Fruit fly (Drosophila melanogaster): Measurements from ENCODE around the gene CG43867.

The CG43867 gene

DNA sequence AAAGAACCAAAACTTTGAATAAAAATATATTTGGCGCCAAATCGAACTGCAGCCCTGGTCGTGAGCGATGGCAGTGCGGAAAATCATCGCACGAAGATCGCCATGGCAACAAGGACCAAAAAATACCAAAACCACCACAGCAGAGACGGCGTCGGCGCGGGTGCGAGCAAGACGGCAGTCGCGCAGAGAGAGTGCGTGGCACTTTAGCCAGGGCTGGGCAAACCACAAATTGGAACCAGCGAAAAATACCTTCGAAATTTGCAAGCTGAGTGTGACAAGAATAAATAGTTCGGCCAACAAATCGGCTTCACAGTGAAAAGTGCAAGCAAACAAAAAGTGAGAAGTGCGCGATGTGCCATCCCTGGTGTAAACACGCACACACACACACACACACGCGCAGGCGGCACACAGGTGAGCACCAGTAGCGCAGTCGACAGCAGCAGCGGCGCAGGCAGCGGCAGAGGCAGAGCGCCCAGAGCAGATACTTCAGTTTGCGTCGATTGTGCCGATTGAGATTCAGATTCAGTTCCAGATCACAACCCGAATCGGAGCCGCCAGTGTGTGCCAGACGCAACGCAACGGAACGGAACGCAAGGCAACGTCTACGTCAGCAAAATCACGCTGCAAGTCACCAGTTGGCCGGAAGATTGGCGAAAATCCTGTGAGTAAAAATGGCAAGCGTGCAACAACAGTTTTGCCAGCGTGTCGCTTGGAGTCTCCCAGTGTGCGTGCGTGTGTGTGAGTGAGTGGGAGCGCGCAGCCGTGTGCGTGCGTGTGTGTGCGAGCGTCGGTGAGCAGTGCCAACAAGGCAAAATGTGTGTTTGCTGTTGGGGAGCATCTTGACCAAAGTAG, 7.5 kb upstream of the CG43867 start, which contains the start of gene TRAM:
TRAM (plus strand) TSS at position 184 of the 852 bp plus-strand sequence.
- TF ChIP-seq Snoo (tag; optimal IDR thresholded peaks at IDR 0.05) = peak; percentile 97
- TF ChIP-seq CG15710 (tag; optimal IDR thresholded peaks at IDR 0.05) = peak; percentile 98
- peak; percentile 100 for TF ChIP-seq fd96Ca (GFP tag; IDR thresholded peaks at IDR 0.05)
- peak; percentile 96 for TF ChIP-seq Pif1B (GFP tag; optimal IDR thresholded peaks at IDR 0.05)
- peak; percentile 99 for TF ChIP-seq Ets98B (GFP tag; IDR thresholded peaks at IDR 0.05)
- TF ChIP-seq CG14655 (GFP tag; optimal IDR thresholded peaks at IDR 0.05) = peak; percentile 99
- TF ChIP-seq CG8159 (tag; optimal IDR thresholded peaks at IDR 0.05) = peak; percentile 95
- peak; percentile 97 for TF ChIP-seq CG10348 (GFP tag; IDR thresholded peaks at IDR 0.05)
- peak; percentile 99 for TF ChIP-seq CG12605 (GFP tag; IDR thresholded peaks at IDR 0.05)
- peak; percentile 43 for TF ChIP-seq EcR (GFP tag; optimal IDR thresholded peaks at IDR 0.05)
- peak; percentile 100 for TF ChIP-seq CG4496 (GFP tag; IDR thresholded peaks at IDR 0.05)
- peak; percentile 96 for TF ChIP-seq CG17806 (tag; optimal IDR thresholded peaks at IDR 0.05)
- TF ChIP-seq CG13204 (GFP tag; optimal IDR thresholded peaks at IDR 0.05) = peak; percentile 95
- peak; percentile 96 for TF ChIP-seq gl (tag; optimal IDR thresholded peaks at IDR 0.05)
- TF ChIP-seq rn (GFP tag; IDR thresholded peaks at IDR 0.05) = peak; percentile 98
- no peak for TF ChIP-seq D1 (tag; optimal IDR thresholded peaks at IDR 0.05)
- peak; percentile 98 for TF ChIP-seq CG8301 (tag; optimal IDR thresholded peaks at IDR 0.05)
- TF ChIP-seq CG32121 (GFP tag; IDR thresholded peaks at IDR 0.05) = peak; percentile 99
- peak; percentile 97 for TF ChIP-seq CG34367 (tag; optimal IDR thresholded peaks at IDR 0.05)
- peak; percentile 95 for TF ChIP-seq CG9948 (tag; optimal IDR thresholded peaks at IDR 0.05)
- peak; percentile 97 for TF ChIP-seq Pif1A (GFP tag; optimal IDR thresholded peaks at IDR 0.05)

DNA sequence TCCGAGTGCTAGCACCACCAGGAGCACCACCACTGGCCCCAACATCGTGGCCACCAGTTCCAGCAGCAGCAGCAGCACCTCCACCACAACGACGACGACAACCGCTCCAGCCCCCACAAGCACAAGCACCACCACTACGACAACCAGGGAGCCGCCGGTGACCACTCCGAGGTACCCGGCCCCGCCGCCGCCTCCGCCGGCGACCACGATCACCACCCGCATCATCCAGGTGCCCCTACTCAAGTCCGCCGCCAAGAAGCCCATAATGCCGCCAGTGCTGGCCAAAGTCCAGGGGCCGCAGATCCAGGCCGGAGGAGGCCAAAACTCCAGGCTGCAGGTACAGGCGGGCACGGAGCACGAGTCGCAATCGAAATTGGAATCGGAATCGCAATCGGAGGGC, 6.2 kb upstream of the CG43867 start:
- no peak for TF ChIP-seq fd96Ca (GFP tag; IDR thresholded peaks at IDR 0.05)
- no peak for TF ChIP-seq Pif1A (GFP tag; optimal IDR thresholded peaks at IDR 0.05)
- no peak for TF ChIP-seq CG17806 (tag; optimal IDR thresholded peaks at IDR 0.05)
- TF ChIP-seq CG10348 (GFP tag; IDR thresholded peaks at IDR 0.05) = no peak
- TF ChIP-seq CG15710 (tag; optimal IDR thresholded peaks at IDR 0.05) = no peak
- TF ChIP-seq CG14655 (GFP tag; optimal IDR thresholded peaks at IDR 0.05) = no peak

DNA sequence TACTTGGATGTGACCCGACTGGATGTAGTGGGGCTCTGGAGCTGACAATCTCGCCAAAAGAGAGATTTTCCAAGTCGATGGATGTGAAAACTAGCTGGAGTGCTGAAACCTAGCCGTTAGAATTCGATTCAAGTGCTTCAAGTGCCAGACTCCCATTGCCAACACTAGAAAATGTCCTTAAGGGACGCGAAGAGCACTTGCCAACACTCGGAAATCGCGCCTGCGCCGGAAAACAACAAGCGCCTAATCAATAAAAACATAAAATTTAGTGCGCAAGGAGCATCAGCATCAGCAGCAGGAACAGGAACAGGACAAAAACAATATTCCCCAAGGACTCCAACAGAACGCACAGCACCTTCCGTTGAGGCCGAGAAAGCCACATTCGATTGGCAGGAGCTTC, 5.1 kb upstream of the CG43867 start:
- TF ChIP-seq Ets98B (GFP tag; IDR thresholded peaks at IDR 0.05) (no peak), gl (tag; optimal IDR thresholded peaks at IDR 0.05) (no peak), CG8301 (tag; optimal IDR thresholded peaks at IDR 0.05) (no peak), CG9948 (tag; optimal IDR thresholded peaks at IDR 0.05) (no peak), fd96Ca (GFP tag; IDR thresholded peaks at IDR 0.05) (no peak), CG4496 (GFP tag; IDR thresholded peaks at IDR 0.05) (no peak), CG15710 (tag; optimal IDR thresholded peaks at IDR 0.05) (no peak), Snoo (tag; optimal IDR thresholded peaks at IDR 0.05) (no peak), CG32121 (GFP tag; IDR thresholded peaks at IDR 0.05) (no peak), CG13204 (GFP tag; optimal IDR thresholded peaks at IDR 0.05) (no peak), Pif1B (GFP tag; optimal IDR thresholded peaks at IDR 0.05) (no peak), rn (GFP tag; IDR thresholded peaks at IDR 0.05) (no peak), CG14655 (GFP tag; optimal IDR thresholded peaks at IDR 0.05) (no peak), CG34367 (tag; optimal IDR thresholded peaks at IDR 0.05) (no peak), D1 (tag; optimal IDR thresholded peaks at IDR 0.05) (no peak), CG12605 (GFP tag; IDR thresholded peaks at IDR 0.05) (no peak)

- TF ChIP-seq rn (GFP tag; IDR thresholded peaks at IDR 0.05) (no peak), Ets98B (GFP tag; IDR thresholded peaks at IDR 0.05) (no peak), CG15710 (tag; optimal IDR thresholded peaks at IDR 0.05) (no peak), CG9948 (tag; optimal IDR thresholded peaks at IDR 0.05) (no peak), Pif1A (GFP tag; optimal IDR thresholded peaks at IDR 0.05) (no peak), CG34367 (tag; optimal IDR thresholded peaks at IDR 0.05) (no peak), CG17806 (tag; optimal IDR thresholded peaks at IDR 0.05) (no peak), gl (tag; optimal IDR thresholded peaks at IDR 0.05) (no peak), fd96Ca (GFP tag; IDR thresholded peaks at IDR 0.05) (no peak), EcR (GFP tag; optimal IDR thresholded peaks at IDR 0.05) (no peak), CG4496 (GFP tag; IDR thresholded peaks at IDR 0.05) (no peak), CG8159 (tag; optimal IDR thresholded peaks at IDR 0.05) (no peak), CG14655 (GFP tag; optimal IDR thresholded peaks at IDR 0.05) (no peak), CG32121 (GFP tag; IDR thresholded peaks at IDR 0.05) (no peak), CG12605 (GFP tag; IDR thresholded peaks at IDR 0.05) (no peak), Snoo (tag; optimal IDR thresholded peaks at IDR 0.05) (no peak), CG8301 (tag; optimal IDR thresholded peaks at IDR 0.05) (no peak), D1 (tag; optimal IDR thresholded peaks at IDR 0.05) (no peak), CG10348 (GFP tag; IDR thresholded peaks at IDR 0.05) (no peak)
These were observed 4.4 kb upstream of the CG43867 start, which contains the start of the genes CG32815 and CG3706 for dm6 chrX:932166-932565. CG32815 (plus strand) TSS chrX:932466. CG3706 (minus strand) TSS chrX:932475.

- no peak for TF ChIP-seq rn (GFP tag; IDR thresholded peaks at IDR 0.05)
- no peak for TF ChIP-seq CG13204 (GFP tag; optimal IDR thresholded peaks at IDR 0.05)
- TF ChIP-seq CG34367 (tag; optimal IDR thresholded peaks at IDR 0.05) = no peak
- no peak for TF ChIP-seq CG8159 (tag; optimal IDR thresholded peaks at IDR 0.05)
- no peak for TF ChIP-seq CG32121 (GFP tag; IDR thresholded peaks at IDR 0.05)
- no peak for TF ChIP-seq Snoo (tag; optimal IDR thresholded peaks at IDR 0.05)
- TF ChIP-seq CG14655 (GFP tag; optimal IDR thresholded peaks at IDR 0.05) = no peak
- no peak for TF ChIP-seq CG10348 (GFP tag; IDR thresholded peaks at IDR 0.05)
These were observed 2.4 kb upstream of the CG43867 start, which contains the start of gene CG3708 for dm6 chrX:930048-930800. CG3708 (minus strand) TSS chrX:930098.
